Worm (Caenorhabditis elegans) whole organism, L4/young adult: ENCODE results near the gene F55F10.1.

ENCODE experiments used
- dao-5 ChIP-seq: sonication (generic microtip); optimal IDR thresholded peaks from 2 replicates; lab custom pipeline; 2016; ENCODE audit warnings: missing genotype, missing genetic modification characterization, moderate library complexity, missing compliant biosample characterization
- him-1 ChIP-seq: sonication (generic microtip); optimal IDR thresholded peaks from 2 replicates; lab custom pipeline; 2016; ENCODE audit warnings: missing genotype, missing genetic modification reagents, missing genetic modification characterization, missing compliant biosample characterization

DNA sequence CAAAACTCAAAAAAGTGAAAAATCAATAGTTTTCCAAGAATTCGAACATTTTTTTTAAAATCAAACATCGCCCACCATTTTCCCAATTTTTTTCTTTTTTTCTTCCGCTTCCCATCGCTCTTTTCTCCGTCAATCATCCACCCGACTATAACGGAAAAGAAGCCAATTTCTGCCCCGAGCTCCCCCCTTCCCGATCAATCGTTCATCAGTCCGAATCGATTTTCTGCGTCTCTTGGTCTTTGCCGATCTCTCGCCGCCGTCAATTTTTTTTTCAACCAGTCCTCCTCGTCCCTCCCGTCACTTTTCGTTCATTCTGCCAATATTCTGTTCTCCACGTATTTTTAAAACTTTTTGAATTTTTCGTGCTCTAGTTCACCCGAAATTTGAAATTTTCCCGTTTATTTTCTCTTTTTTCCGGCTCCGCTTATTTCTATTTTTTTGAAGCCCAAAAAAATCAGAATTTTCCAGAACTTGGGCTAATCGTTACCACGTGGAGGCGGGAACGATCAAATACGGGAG, 33.4 kb downstream of the F55F10.1 start, which contains the start of gene ell-1:
- TF ChIP-seq dao-5 (tag; lab: Kevin White, UChicago) (no peak), him-1 (tag; lab: Kevin White, UChicago) (no peak)
